In genomic region chr3L:3928205-3928942, dm6 we compare ENCODE assay signal across 5 fruit fly cellular contexts.
TF ChIP-seq lines count a peak whose summit lies in the region.

No protein-coding gene starts in this region.

- no peak for TF ChIP-seq CTCF in whole organism, embryonic (GFP tag; optimal IDR thresholded peaks at IDR 0.05; lab: Kevin White, UChicago)

TF ChIP-seq in whole organism, adult, 20 proteins besides CTCF, POLR2A, EP300 and RAD21 (continues in another document):
- TF ChIP-seq bab1 (GFP tag; optimal IDR thresholded peaks at IDR 0.05; lab: Kevin White, UChicago) = peak; percentile 82
- TF ChIP-seq kay (GFP tag; lab: Kevin White, UChicago; ENCODE audit: borderline replicate concordance) = peak; percentile 94
- peak; percentile 99 for TF ChIP-seq tj (GFP tag; optimal IDR thresholded peaks at IDR 0.05; lab: Kevin White, UChicago)
- no peak for TF ChIP-seq cnc (optimal IDR thresholded peaks at IDR 0.05; lab: Kevin White, UChicago)
- peak; percentile 87 for TF ChIP-seq Mnt (GFP tag; optimal IDR thresholded peaks at IDR 0.05; lab: Kevin White, UChicago)
- TF ChIP-seq CG7101 (tag; optimal IDR thresholded peaks at IDR 0.05; lab: Kevin White, UChicago) = peak; percentile 97
- TF ChIP-seq CG33017 (tag; optimal IDR thresholded peaks at IDR 0.05; lab: Kevin White, UChicago) = peak; percentile 94
- TF ChIP-seq CG12768 (GFP tag; optimal IDR thresholded peaks at IDR 0.05; lab: Kevin White, UChicago) = peak; percentile 98
- TF ChIP-seq Clk (GFP tag; optimal IDR thresholded peaks at IDR 0.05; lab: Kevin White, UChicago) = peak; percentile 97
- TF ChIP-seq Hr96 (GFP tag; optimal IDR thresholded peaks at IDR 0.05; lab: Kevin White, UChicago) = peak; percentile 97
- TF ChIP-seq Crg-1 (GFP tag; optimal IDR thresholded peaks at IDR 0.05; lab: Kevin White, UChicago) = peak; percentile 94
- TF ChIP-seq pad (GFP tag; optimal IDR thresholded peaks at IDR 0.05; lab: Kevin White, UChicago) = peak; percentile 88
- TF ChIP-seq CG14711 (tag; optimal IDR thresholded peaks at IDR 0.05; lab: Kevin White, UChicago) = peak; percentile 90
- peak; percentile 98 for TF ChIP-seq CG11617 (GFP tag; optimal IDR thresholded peaks at IDR 0.05; lab: Kevin White, UChicago)
- TF ChIP-seq toe (GFP tag; optimal IDR thresholded peaks at IDR 0.05; lab: Kevin White, UChicago) = peak; percentile 92
- peak; percentile 96 for TF ChIP-seq CG5204 (GFP tag; optimal IDR thresholded peaks at IDR 0.05; lab: Kevin White, UChicago)
- peak; percentile 95 for TF ChIP-seq CG1620 (GFP tag; optimal IDR thresholded peaks at IDR 0.05; lab: Kevin White, UChicago)
- peak; percentile 94 for TF ChIP-seq cic (GFP tag; optimal IDR thresholded peaks at IDR 0.05; lab: Kevin White, UChicago)

TF ChIP-seq in whole organism, embryonic, 481 proteins besides CTCF, POLR2A, EP300 and RAD21 (continues in another document):
- TF ChIP-seq Opbp (GFP tag; IDR thresholded peaks at IDR 0.05; lab: Robert Waterston, UW; ENCODE audit: partially characterized antibody) (no peak), cad (GFP tag; optimal IDR thresholded peaks at IDR 0.05; lab: Kevin White, UChicago) (no peak), CG3726 (GFP tag; IDR thresholded peaks at IDR 0.05; lab: Robert Waterston, UW) (peak; percentile 76; the same call in 2 of the 3 replicates), CG2129 (GFP tag; IDR thresholded peaks at IDR 0.05; lab: Robert Waterston, UW; ENCODE audit: partially characterized antibody) (no peak), CG4854 (GFP tag; optimal IDR thresholded peaks at IDR 0.05; lab: Kevin White, UChicago) (peak; percentile 72), CG10431 (GFP tag; optimal IDR thresholded peaks at IDR 0.05; lab: Kevin White, UChicago) (peak; percentile 19), CG18764 (GFP tag; optimal IDR thresholded peaks at IDR 0.05; lab: Kevin White, UChicago) (peak; percentile 43), odd (GFP tag; optimal IDR thresholded peaks at IDR 0.05; lab: Kevin White, UChicago) (peak; percentile 64), ATbp (GFP tag; optimal IDR thresholded peaks at IDR 0.05; lab: Kevin White, UChicago) (peak; percentile 76), CG7357 (GFP tag; IDR thresholded peaks at IDR 0.05; lab: Robert Waterston, UW) (peak; percentile 66), Bteb2 (GFP tag; optimal IDR thresholded peaks at IDR 0.05; lab: Kevin White, UChicago) (peak; percentile 84), CG15479 (GFP tag; optimal IDR thresholded peaks at IDR 0.05; lab: Kevin White, UChicago) (peak; percentile 22), E2f1 (GFP tag; IDR thresholded peaks at IDR 0.05; lab: Robert Waterston, UW) (peak; percentile 75), CG10321 (GFP tag; IDR thresholded peaks at IDR 0.05; lab: Robert Waterston, UW) (peak; percentile 47; the same call in 1 of the 2 replicates), CG1024 (GFP tag; IDR thresholded peaks at IDR 0.05; lab: Robert Waterston, UW) (peak; percentile 40; the same call in 1 of the 2 replicates), CG10979 (tag; optimal IDR thresholded peaks at IDR 0.05; lab: Kevin White, UChicago) (no peak), fd3F (GFP tag; optimal IDR thresholded peaks at IDR 0.05; lab: Kevin White, UChicago) (peak; percentile 89), vfl (GFP tag; optimal IDR thresholded peaks at IDR 0.05; lab: Kevin White, UChicago) (peak; percentile 39)

TF ChIP-seq in whole organism, prepupa, 60 proteins besides CTCF, POLR2A, EP300 and RAD21 (continues in another document):
- TF ChIP-seq Eip75B (GFP tag; optimal IDR thresholded peaks at IDR 0.05; lab: Kevin White, UChicago) (peak; percentile 74), CG16779 (tag; optimal IDR thresholded peaks at IDR 0.05; lab: Kevin White, UChicago) (peak; percentile 16), CG8632 (GFP tag; optimal IDR thresholded peaks at IDR 0.05; lab: Kevin White, UChicago) (peak; percentile 84), CG3032 (tag; optimal IDR thresholded peaks at IDR 0.05; lab: Kevin White, UChicago) (no peak), CG11294 (GFP tag; IDR thresholded peaks at IDR 0.05; lab: Robert Waterston, UW) (peak; percentile 37; the same call in 1 of the 2 replicates), net (GFP tag; optimal IDR thresholded peaks at IDR 0.05; lab: Kevin White, UChicago) (peak; percentile 80), fd85E (GFP tag; optimal IDR thresholded peaks at IDR 0.05; lab: Kevin White, UChicago) (peak; percentile 18), OdsH (GFP tag; optimal IDR thresholded peaks at IDR 0.05; lab: Kevin White, UChicago) (peak; percentile 86), Hr39 (GFP tag; optimal IDR thresholded peaks at IDR 0.05; lab: Kevin White, UChicago) (peak; percentile 95), CG6276 (GFP tag; optimal IDR thresholded peaks at IDR 0.05; lab: Kevin White, UChicago) (peak; percentile 53), CG8319 (GFP tag; optimal IDR thresholded peaks at IDR 0.05; lab: Kevin White, UChicago) (peak; percentile 71), CG10631 (GFP tag; optimal IDR thresholded peaks at IDR 0.05; lab: Kevin White, UChicago) (peak; percentile 68), dac (GFP tag; optimal IDR thresholded peaks at IDR 0.05; lab: Kevin White, UChicago) (no peak), Blimp-1 (GFP tag; optimal IDR thresholded peaks at IDR 0.05; lab: Kevin White, UChicago) (peak; percentile 63), CG8119 (GFP tag; IDR thresholded peaks at IDR 0.05; lab: Robert Waterston, UW) (peak; percentile 82), vri (GFP tag; optimal IDR thresholded peaks at IDR 0.05; lab: Kevin White, UChicago) (peak; percentile 92), CG7368 (GFP tag; optimal IDR thresholded peaks at IDR 0.05; lab: Kevin White, UChicago) (peak; percentile 73), dsx (GFP tag; optimal IDR thresholded peaks at IDR 0.05; lab: Kevin White, UChicago; ENCODE audit: poor library complexity, severe bottlenecking) (peak; percentile 60)

TF ChIP-seq in whole organism, pupa, 21 proteins besides CTCF, POLR2A, EP300 and RAD21:
- no peak for TF ChIP-seq EcR (GFP tag; optimal IDR thresholded peaks at IDR 0.05; lab: Kevin White, UChicago)
- peak; percentile 75 for TF ChIP-seq fd96Ca (GFP tag; IDR thresholded peaks at IDR 0.05; lab: Robert Waterston, UW)
- no peak for TF ChIP-seq CG13204 (GFP tag; optimal IDR thresholded peaks at IDR 0.05; lab: Kevin White, UChicago)
- TF ChIP-seq Pif1B (GFP tag; optimal IDR thresholded peaks at IDR 0.05; lab: Kevin White, UChicago) = peak; percentile 72
- TF ChIP-seq CG8301 (tag; optimal IDR thresholded peaks at IDR 0.05; lab: Kevin White, UChicago) = peak; percentile 29
- peak; percentile 82 for TF ChIP-seq CG12605 (GFP tag; IDR thresholded peaks at IDR 0.05; lab: Robert Waterston, UW)
- TF ChIP-seq CG17806 (tag; optimal IDR thresholded peaks at IDR 0.05; lab: Kevin White, UChicago) = peak; percentile 50
- no peak for TF ChIP-seq gl (tag; optimal IDR thresholded peaks at IDR 0.05; lab: Kevin White, UChicago)
- TF ChIP-seq Ets98B (GFP tag; IDR thresholded peaks at IDR 0.05; lab: Robert Waterston, UW) = peak; percentile 74
- TF ChIP-seq rn (GFP tag; IDR thresholded peaks at IDR 0.05; lab: Robert Waterston, UW) = no peak
- peak; percentile 55 for TF ChIP-seq CG14655 (GFP tag; optimal IDR thresholded peaks at IDR 0.05; lab: Kevin White, UChicago)
- peak; percentile 30; the same call in 1 of the 2 replicates for TF ChIP-seq CG32121 (GFP tag; IDR thresholded peaks at IDR 0.05; lab: Robert Waterston, UW)
- peak; percentile 43; the same call in 1 of the 2 replicates for TF ChIP-seq CG10348 (GFP tag; IDR thresholded peaks at IDR 0.05; lab: Robert Waterston, UW)
- TF ChIP-seq Snoo (tag; optimal IDR thresholded peaks at IDR 0.05; lab: Kevin White, UChicago) = peak; percentile 82
- TF ChIP-seq CG15710 (tag; optimal IDR thresholded peaks at IDR 0.05; lab: Kevin White, UChicago) = peak; percentile 77
- TF ChIP-seq CG8159 (tag; optimal IDR thresholded peaks at IDR 0.05; lab: Kevin White, UChicago) = peak; percentile 75
- no peak for TF ChIP-seq CG9948 (tag; optimal IDR thresholded peaks at IDR 0.05; lab: Kevin White, UChicago)
- peak; percentile 73 for TF ChIP-seq Pif1A (GFP tag; optimal IDR thresholded peaks at IDR 0.05; lab: Kevin White, UChicago)
- TF ChIP-seq CG4496 (GFP tag; IDR thresholded peaks at IDR 0.05; lab: Robert Waterston, UW) = peak; percentile 69
- TF ChIP-seq D1 (tag; optimal IDR thresholded peaks at IDR 0.05; lab: Kevin White, UChicago) = no peak
- TF ChIP-seq CG34367 (tag; optimal IDR thresholded peaks at IDR 0.05; lab: Kevin White, UChicago) = peak; percentile 54

TF ChIP-seq in whole organism, wandering third instar larva, 38 proteins besides CTCF, POLR2A, EP300 and RAD21 (continues in another document):
- peak; percentile 79 for TF ChIP-seq sage (GFP tag; optimal IDR thresholded peaks at IDR 0.05; lab: Kevin White, UChicago)
- TF ChIP-seq sv (GFP tag; optimal IDR thresholded peaks at IDR 0.05; lab: Kevin White, UChicago) = peak; percentile 88
- TF ChIP-seq tai (GFP tag; optimal IDR thresholded peaks at IDR 0.05; lab: Kevin White, UChicago) = peak; percentile 87
- TF ChIP-seq foxo (GFP tag; optimal IDR thresholded peaks at IDR 0.05; lab: Kevin White, UChicago) = peak; percentile 37 to 95
- TF ChIP-seq fru (GFP tag; optimal IDR thresholded peaks at IDR 0.05; lab: Kevin White, UChicago) = peak; percentile 93
- no peak for TF ChIP-seq Vsx2 (GFP tag; optimal IDR thresholded peaks at IDR 0.05; lab: Kevin White, UChicago; ENCODE audit: partially characterized antibody)
- peak; percentile 91 for TF ChIP-seq Sp1 (GFP tag; optimal IDR thresholded peaks at IDR 0.05; lab: Kevin White, UChicago)
- peak; percentile 75 for TF ChIP-seq CG32264 (GFP tag; optimal IDR thresholded peaks at IDR 0.05; lab: Kevin White, UChicago)
- TF ChIP-seq lola (GFP tag; optimal IDR thresholded peaks at IDR 0.05; lab: Kevin White, UChicago) = no peak
- peak; percentile 97 for TF ChIP-seq ey (GFP tag; optimal IDR thresholded peaks at IDR 0.05; lab: Kevin White, UChicago)
- no peak for TF ChIP-seq Dfd (GFP tag; optimal IDR thresholded peaks at IDR 0.05; lab: Kevin White, UChicago)
- peak; percentile 84 for TF ChIP-seq Jra (GFP tag; optimal IDR thresholded peaks at IDR 0.05; lab: Kevin White, UChicago)
- TF ChIP-seq Rel (GFP tag; optimal IDR thresholded peaks at IDR 0.05; lab: Kevin White, UChicago) = peak; percentile 58
- TF ChIP-seq Rel (tag; optimal IDR thresholded peaks at IDR 0.05; lab: Kevin White, UChicago) = peak; percentile 74
- TF ChIP-seq HLH106 (tag; optimal IDR thresholded peaks at IDR 0.05; lab: Kevin White, UChicago) = peak; percentile 92
- TF ChIP-seq jim (GFP tag; optimal IDR thresholded peaks at IDR 0.05; lab: Kevin White, UChicago) = peak; percentile 24
- peak; percentile 78 for TF ChIP-seq CG9705 (GFP tag; optimal IDR thresholded peaks at IDR 0.05; lab: Kevin White, UChicago)
- TF ChIP-seq rgr (GFP tag; optimal IDR thresholded peaks at IDR 0.05; lab: Kevin White, UChicago) = peak; percentile 97
- TF ChIP-seq Mio (GFP tag; optimal IDR thresholded peaks at IDR 0.05; lab: Kevin White, UChicago) = peak; percentile 71
- peak; percentile 85 for TF ChIP-seq brk (GFP tag; optimal IDR thresholded peaks at IDR 0.05; lab: Kevin White, UChicago)
- TF ChIP-seq pan (optimal IDR thresholded peaks at IDR 0.05; lab: Kevin White, UChicago) = no peak
- peak; percentile 57 for TF ChIP-seq woc (GFP tag; optimal IDR thresholded peaks at IDR 0.05; lab: Kevin White, UChicago)
- TF ChIP-seq CrebA (GFP tag; optimal IDR thresholded peaks at IDR 0.05; lab: Kevin White, UChicago; ENCODE audit: borderline replicate concordance) = peak; percentile 77
